ENCODE assay signal across 5 worm cellular contexts in the genomic region with DNA sequence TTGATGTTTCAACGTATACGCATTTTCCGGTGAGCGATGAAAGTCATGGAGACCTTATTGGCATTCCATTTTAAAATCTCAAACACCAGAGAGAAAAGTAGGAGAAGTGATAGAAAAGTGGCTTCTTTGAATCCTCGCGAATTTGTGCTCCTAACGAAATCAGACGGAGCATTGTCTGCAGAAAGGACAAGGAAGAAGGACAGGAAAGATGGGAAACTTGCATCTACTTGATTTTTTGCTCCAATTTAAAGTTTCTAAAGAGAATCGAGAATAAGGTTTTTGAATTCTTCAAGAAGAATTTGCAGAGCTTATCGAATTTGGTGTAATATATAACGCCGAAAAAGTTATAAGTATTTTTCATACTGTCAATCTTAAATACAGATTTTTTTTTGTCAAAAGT.
TF ChIP-seq lines count a peak whose summit lies in the region.

No protein-coding gene starts in this region.

TF ChIP-seq in whole organism, L1 larva, 84 proteins besides CTCF, POLR2A, EP300 and RAD21:
- TF ChIP-seq rnt-1 (tag; optimal IDR thresholded peaks at IDR 0.05; lab: Kevin White, UChicago) (no peak), grh-1 (GFP tag; IDR thresholded peaks at IDR 0.05; lab: Robert Waterston, UW) (no peak), fkh-10 (GFP tag; optimal IDR thresholded peaks at IDR 0.05; lab: Kevin White, UChicago) (peak; percentile 91), lin-14 (GFP tag; optimal IDR thresholded peaks at IDR 0.05; lab: Kevin White, UChicago) (peak; percentile 50), nhr-28 (tag; optimal IDR thresholded peaks at IDR 0.05; lab: Kevin White, UChicago) (no peak), isw-1 (GFP tag; IDR thresholded peaks at IDR 0.05; lab: Robert Waterston, UW) (no peak), nhr-19 (GFP tag; conservative IDR thresholded peaks at IDR 0.05; lab: Robert Waterston, UW) (no peak), nhr-76 (tag; optimal IDR thresholded peaks at IDR 0.05; lab: Kevin White, UChicago) (no peak), nhr-20 (tag; optimal IDR thresholded peaks at IDR 0.05; lab: Kevin White, UChicago) (no peak), lin-39 (tag; optimal IDR thresholded peaks at IDR 0.05; lab: Kevin White, UChicago) (no peak), hlh-4 (tag; optimal IDR thresholded peaks at IDR 0.05; lab: Kevin White, UChicago) (no peak)

TF ChIP-seq in whole organism, L3 larva, 47 proteins besides CTCF, POLR2A, EP300 and RAD21:
- TF ChIP-seq elt-3 (tag; optimal IDR thresholded peaks at IDR 0.05; lab: Kevin White, UChicago) (no peak), fkh-10 (GFP tag; optimal IDR thresholded peaks at IDR 0.05; lab: Kevin White, UChicago) (peak; percentile 47)

TF ChIP-seq in whole organism, L4 larva, 104 proteins besides CTCF, POLR2A, EP300 and RAD21:
- TF ChIP-seq fkh-10 (GFP tag; optimal IDR thresholded peaks at IDR 0.05; lab: Kevin White, UChicago): peak; percentile 56
- TF ChIP-seq zip-2 (tag; optimal IDR thresholded peaks at IDR 0.05; lab: Kevin White, UChicago): no peak
- no peak for TF ChIP-seq egl-43 (GFP tag; IDR thresholded peaks at IDR 0.05; lab: Robert Waterston, UW)
- no peak for TF ChIP-seq T20F7.1 (GFP tag; optimal IDR thresholded peaks at IDR 0.05; lab: Kevin White, UChicago)
- no peak for TF ChIP-seq rbr-2 (tag; optimal IDR thresholded peaks at IDR 0.05; lab: Kevin White, UChicago)
- TF ChIP-seq T26A8.4 (GFP tag; IDR thresholded peaks at IDR 0.05; lab: Robert Waterston, UW): no peak
- no peak for TF ChIP-seq F26F4.8 (GFP tag; conservative IDR thresholded peaks at IDR 0.05; lab: Robert Waterston, UW)
- no peak for TF ChIP-seq unc-39 (tag; optimal IDR thresholded peaks at IDR 0.05; lab: Kevin White, UChicago)
- TF ChIP-seq unc-130 (GFP tag; optimal IDR thresholded peaks at IDR 0.05; lab: Kevin White, UChicago): no peak
- no peak for TF ChIP-seq dmd-6 (GFP tag; IDR thresholded peaks at IDR 0.05; lab: Robert Waterston, UW)
- peak; percentile 20 for TF ChIP-seq ces-1 (GFP tag; optimal IDR thresholded peaks at IDR 0.05; lab: Kevin White, UChicago)
- TF ChIP-seq egl-27 (tag; optimal IDR thresholded peaks at IDR 0.05; lab: Kevin White, UChicago): no peak
- no peak for TF ChIP-seq pqm-1 (tag; optimal IDR thresholded peaks at IDR 0.05; lab: Kevin White, UChicago)
- no peak for TF ChIP-seq daf-16 (GFP tag; optimal IDR thresholded peaks at IDR 0.05; lab: Kevin White, UChicago)
- no peak for TF ChIP-seq daf-16 (tag; optimal IDR thresholded peaks at IDR 0.05; lab: Kevin White, UChicago)
- TF ChIP-seq nhr-102 (tag; optimal IDR thresholded peaks at IDR 0.05; lab: Kevin White, UChicago): no peak

TF ChIP-seq in whole organism, late embryonic, 69 proteins besides CTCF, POLR2A, EP300 and RAD21:
- TF ChIP-seq unc-42 (tag; optimal IDR thresholded peaks at IDR 0.05; lab: Kevin White, UChicago) (peak; percentile 81), ceh-9 (tag; optimal IDR thresholded peaks at IDR 0.05; lab: Kevin White, UChicago) (no peak)

TF ChIP-seq in whole organism, mixed stage, embryonic, 35 proteins besides CTCF, POLR2A, EP300 and RAD21:
- no peak for TF ChIP-seq nhr-237 (tag; optimal IDR thresholded peaks at IDR 0.05; lab: Kevin White, UChicago)
- TF ChIP-seq ces-1 (GFP tag; optimal IDR thresholded peaks at IDR 0.05; lab: Kevin White, UChicago): peak; percentile 73
TF ChIP-seq in whole organism, mixed stage, embryonic: peak in this region for 1.

Comparison
In these comparisons a context has a peak if more than half of its experiments do, and no peak if none do; other contexts are left out.
1. Of the 29 proteins assayed by ChIP-seq in both whole organism, L4 larva and whole organism, L1 larva: peak only in whole organism, L4 larva: ces-1; only in whole organism, L1 larva: none; in both: fkh-10; in neither: 27.